Fruit fly (Drosophila melanogaster) Kc167 (cell line): ENCODE data around the gene eIF2gamma.

ENCODE experiments used
- Myc ChIP-seq: fragments of >200 bp; optimal IDR thresholded peaks from 2 replicates; lab custom pipeline; 2017; ENCODE audit warnings: missing external identifiers
- Sin3A ChIP-seq: fragments of >200 bp; optimal IDR thresholded peaks from 2 replicates; lab custom pipeline; 2018; ENCODE audit warnings: missing external identifiers
- h ChIP-seq: fragments of >200 bp; optimal IDR thresholded peaks from 3 replicates; lab custom pipeline; 2018; ENCODE audit warnings: missing external identifiers
- insv ChIP-seq: fragments of >200 bp; optimal IDR thresholded peaks from 3 replicates; lab custom pipeline; 2018; ENCODE audit warnings: missing external identifiers
- psq ChIP-seq: fragments of >200 bp; optimal IDR thresholded peaks from 2 replicates; lab custom pipeline; 2017; ENCODE audit warnings: missing external identifiers
- ttk ChIP-seq: sonication (Bioruptor generic); optimal IDR thresholded peaks from 2 replicates; lab custom pipeline; 2017; ENCODE audit warnings: missing external identifiers

The eIF2gamma gene

dm6 chr3R:15277926-15278869 lies 14.9 kb upstream of the eIF2gamma start, which contains the start of the genes MRG15 and Tm1:
Gene MRG15 (minus strand): TSS chr3R:15278109.
Gene Tm1 (plus strand): TSS chr3R:15278220.
- TF ChIP-seq Sin3A (lab: Kevin White, UChicago) (no peak), insv (lab: Kevin White, UChicago) (no peak), Myc (no peak), ttk (lab: Kevin White, UChicago) (no peak)

dm6 chr3R:15275158-15275623 lies 11.9 kb upstream of the eIF2gamma start, which contains the start of the genes Cp190 and CG4338:
Gene Cp190 (minus strand): TSS chr3R:15275241.
Gene CG4338 (plus strand): TSS chr3R:15275522.
- no peak for TF ChIP-seq ttk (lab: Kevin White, UChicago)
- no peak for TF ChIP-seq Sin3A (lab: Kevin White, UChicago)
- TF ChIP-seq h, result no peak
- TF ChIP-seq Myc, result no peak
- no peak for TF ChIP-seq insv (lab: Kevin White, UChicago)
- no peak for TF ChIP-seq psq (lab: Kevin White, UChicago)

dm6 chr3R:15268856-15269255 lies 5.6 kb upstream of the eIF2gamma start:
- no peak for TF ChIP-seq Sin3A (lab: Kevin White, UChicago)
- no peak for TF ChIP-seq h
- TF ChIP-seq Myc, result no peak
- no peak for TF ChIP-seq ttk (lab: Kevin White, UChicago)
- TF ChIP-seq insv (lab: Kevin White, UChicago), result no peak
- no peak for TF ChIP-seq psq (lab: Kevin White, UChicago)

- TF ChIP-seq Sin3A (lab: Kevin White, UChicago), result no peak
- no peak for TF ChIP-seq psq (lab: Kevin White, UChicago)
- TF ChIP-seq Myc, result no peak
- TF ChIP-seq insv (lab: Kevin White, UChicago), result no peak
- no peak for TF ChIP-seq ttk (lab: Kevin White, UChicago)
- TF ChIP-seq h, result no peak
Observed at dm6 chr3R:15268426-15268825, 5.2 kb upstream of the eIF2gamma start, which contains the start of the genes CG14864 and Zip88E. Gene CG14864 (minus strand): TSS chr3R:15268538. Gene Zip88E (plus strand): TSS chr3R:15268662.

- TF ChIP-seq Sin3A (lab: Kevin White, UChicago) (no peak), psq (lab: Kevin White, UChicago) (no peak), h (no peak), Myc (no peak), insv (lab: Kevin White, UChicago) (no peak), ttk (lab: Kevin White, UChicago) (no peak)
Observed at dm6 chr3R:15265406-15266040, 2.3 kb upstream of the eIF2gamma start, which contains the start of gene ATPsynO. Gene ATPsynO (plus strand): TSS chr3R:15265591.

- TF ChIP-seq insv (lab: Kevin White, UChicago), result no peak
- TF ChIP-seq psq (lab: Kevin White, UChicago), result no peak
- no peak for TF ChIP-seq h
- TF ChIP-seq Sin3A (lab: Kevin White, UChicago), result no peak
- no peak for TF ChIP-seq ttk (lab: Kevin White, UChicago)
- no peak for TF ChIP-seq Myc
Observed at dm6 chr3R:15263946-15264345, 688 bp upstream of the eIF2gamma start.

dm6 chr3R:15250454-15250853 lies 12.8 kb downstream of the eIF2gamma start:
- TF ChIP-seq h (no peak), Myc (no peak), psq (lab: Kevin White, UChicago) (no peak), insv (lab: Kevin White, UChicago) (no peak), Sin3A (lab: Kevin White, UChicago) (no peak), ttk (lab: Kevin White, UChicago) (no peak)

- TF ChIP-seq Myc, result no peak
- no peak for TF ChIP-seq ttk (lab: Kevin White, UChicago)
- TF ChIP-seq Sin3A (lab: Kevin White, UChicago), result no peak
- no peak for TF ChIP-seq psq (lab: Kevin White, UChicago)
- TF ChIP-seq insv (lab: Kevin White, UChicago), result no peak
- TF ChIP-seq h, result no peak
Observed at dm6 chr3R:15249735-15250134, 13.5 kb downstream of the eIF2gamma start, which contains the start of gene CG42404. Gene CG42404 (plus strand): TSS chr3R:15250094.

- no peak for TF ChIP-seq Sin3A (lab: Kevin White, UChicago)
- TF ChIP-seq Myc, result no peak
- TF ChIP-seq ttk (lab: Kevin White, UChicago), result no peak
- no peak for TF ChIP-seq psq (lab: Kevin White, UChicago)
- no peak for TF ChIP-seq insv (lab: Kevin White, UChicago)
- no peak for TF ChIP-seq h
Observed at dm6 chr3R:15249037-15249436, 14.2 kb downstream of the eIF2gamma start, which contains the start of gene Amt. Gene Amt (minus strand): TSS chr3R:15249137.

dm6 chr3R:15246601-15247000 lies 16.7 kb downstream of the eIF2gamma start:
- TF ChIP-seq insv (lab: Kevin White, UChicago) (no peak), h (no peak), ttk (lab: Kevin White, UChicago) (no peak), psq (lab: Kevin White, UChicago) (no peak), Sin3A (lab: Kevin White, UChicago) (no peak), Myc (no peak)

- TF ChIP-seq psq (lab: Kevin White, UChicago) (no peak), insv (lab: Kevin White, UChicago) (no peak), ttk (lab: Kevin White, UChicago) (no peak), Myc (no peak), h (no peak), Sin3A (lab: Kevin White, UChicago) (no peak)
Observed at dm6 chr3R:15243452-15243851, 19.8 kb downstream of the eIF2gamma start.
